Worm (Caenorhabditis elegans) whole organism, midembryonic: ENCODE data around the gene col-171.

Experiments used
- cog-1 ChIP-seq: sonication (generic microtip); optimal IDR thresholded peaks from 2 replicates; lab custom pipeline; 2016; ENCODE audit warnings: missing genetic modification characterization, missing compliant biosample characterization
- flt-1 ChIP-seq: fragments of 200-800 bp; sonication (Bioruptor generic); IDR thresholded peaks from 2 replicates; pipeline ENCODE4 v1.3.6; 2022; ENCODE audit warnings: missing genetic modification characterization, missing compliant biosample characterization
- ztf-23 ChIP-seq: fragments of 200-800 bp; sonication (Bioruptor generic); IDR thresholded peaks from 2 replicates; pipeline ENCODE4 v1.3.6; 2022; ENCODE audit warnings: missing genetic modification reagents, missing genetic modification characterization, missing compliant biosample characterization
- ztf-29 ChIP-seq: fragments of 200-800 bp; sonication (Bioruptor generic); IDR thresholded peaks from 2 replicates; pipeline ENCODE4 v1.3.6; 2022; ENCODE audit warnings: missing genetic modification reagents, missing genetic modification characterization, missing compliant biosample characterization

DNA sequence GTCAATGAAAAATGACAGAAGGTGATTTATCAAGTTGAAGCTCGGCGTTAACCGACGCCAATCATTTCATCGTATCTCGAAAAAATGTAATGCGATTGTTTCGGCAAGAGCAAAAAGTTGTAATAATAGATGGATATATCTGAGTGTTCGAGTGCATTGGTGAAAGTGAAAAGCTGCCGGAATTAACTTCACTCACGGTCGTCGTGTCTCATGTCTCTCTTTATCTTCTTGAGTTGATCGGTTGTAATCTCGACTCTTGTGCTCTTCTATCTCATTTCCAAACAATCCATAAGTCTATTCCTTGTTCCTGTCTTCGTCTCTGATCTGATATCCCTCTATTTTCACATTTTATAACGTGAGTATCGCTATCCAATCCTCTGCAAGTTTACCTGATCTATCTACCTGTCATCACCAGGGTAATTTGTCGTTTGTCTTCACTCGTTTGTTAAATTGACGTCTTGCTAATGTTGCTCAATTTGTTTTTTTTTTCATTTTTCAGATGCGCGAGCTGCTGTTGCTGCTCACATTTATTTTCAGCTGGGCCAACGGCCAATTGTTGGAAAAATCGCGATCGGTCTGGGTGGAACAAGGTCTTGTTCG lies 34.4 kb upstream of the col-171 start, which contains the start of gene cest-16:
- TF ChIP-seq ztf-29 (GFP tag; lab: Robert Waterston, UW) = no peak
- no peak for TF ChIP-seq flt-1
- no peak for TF ChIP-seq cog-1 (tag; lab: Kevin White, UChicago)
- no peak for TF ChIP-seq ztf-23
